Worm (Caenorhabditis elegans) whole organism, late embryonic: Measurements from ENCODE around the gene acbp-5.

Experiments used
- Y22D7AL.16 ChIP-seq: sonication (generic microtip); optimal IDR thresholded peaks from 2 replicates; lab custom pipeline; 2016; ENCODE audit warnings: missing genetic modification characterization, missing compliant biosample characterization
- ceh-22 ChIP-seq: sonication (generic microtip); optimal IDR thresholded peaks from 2 replicates; lab custom pipeline; 2017; ENCODE audit warnings: missing biosample characterization, missing genetic modification characterization
- fkh-10 ChIP-seq: fragments of 150-350 bp; optimal IDR thresholded peaks from 2 replicates; lab custom pipeline; 2014; ENCODE audit warnings: missing biosample characterization, missing genetic modification reagents, missing genetic modification characterization
- pag-3 ChIP-seq: sonication (generic microtip); optimal IDR thresholded peaks from 2 replicates; lab custom pipeline; 2016; ENCODE audit warnings: missing compliant biosample characterization, missing genetic modification characterization, borderline replicate concordance
- pha-4 ChIP-seq: fragments of 150-350 bp; optimal IDR thresholded peaks from 2 replicates; lab custom pipeline; 2018; ENCODE audit warnings: missing biosample characterization, missing genetic modification reagents, missing genetic modification characterization
- sox-4 ChIP-seq: sonication (generic microtip); optimal IDR thresholded peaks from 2 replicates; lab custom pipeline; 2017; ENCODE audit warnings: mild to moderate bottlenecking, missing genetic modification characterization, inconsistent platforms, missing compliant biosample characterization

- TF ChIP-seq fkh-10 (GFP tag; lab: Kevin White, UChicago) = no peak
- TF ChIP-seq pha-4 (tag; lab: Kevin White, UChicago) = no peak
- TF ChIP-seq sox-4 (tag; lab: Kevin White, UChicago) = no peak
- TF ChIP-seq Y22D7AL.16 (tag; lab: Kevin White, UChicago) = no peak
- TF ChIP-seq ceh-22 (tag; lab: Kevin White, UChicago) = no peak
- TF ChIP-seq pag-3 (tag; lab: Kevin White, UChicago) = no peak
Observed at ce11 chrIII:13616793-13617192, 24.7 kb downstream of the acbp-5 start, which contains the start of gene T12D8.9.
